Fruit fly (Drosophila melanogaster): ENCODE measurements around the gene CG4116.

CG4116 gene

dm6 chrX:3018670-3019069, 48.7 kb downstream of the CG4116 start:
- no peak for TF ChIP-seq noc (tag; optimal IDR thresholded peaks at IDR 0.05)

Measured in whole organism, larva.